Fruit fly (Drosophila melanogaster) whole organism, embryonic: ENCODE measurements around the gene Atg12.

Experiments
- BtbVII ChIP-seq: fragments of 200-800 bp; sonication (Bioruptor generic); optimal IDR thresholded peaks from 3 replicates; lab custom pipeline; 2017; ENCODE audit warnings: missing biosample characterization, mild to moderate bottlenecking, missing genetic modification characterization
- CG10274 ChIP-seq: fragments of 200-800 bp; sonication (Bioruptor generic); optimal IDR thresholded peaks from 3 replicates; lab custom pipeline; 2017; ENCODE audit warnings: missing biosample characterization, mild to moderate bottlenecking, missing genetic modification characterization
- CG10321 ChIP-seq: fragments of 200-800 bp; sonication (Bioruptor generic); IDR thresholded peaks from 2 replicates; pipeline ENCODE4 v1.3.6; 2022; ENCODE audit warnings: missing biosample characterization, missing genetic modification characterization
- CG10431 ChIP-seq: fragments of 200-800 bp; sonication (Bioruptor generic); optimal IDR thresholded peaks from 3 replicates; lab custom pipeline; 2018; ENCODE audit warnings: missing biosample characterization, mild to moderate bottlenecking, missing genetic modification characterization
- CG11247 ChIP-seq: fragments of 200-800 bp; sonication (Bioruptor generic); IDR thresholded peaks from 2 replicates; pipeline ENCODE4 v1.3.6; 2022; ENCODE audit warnings: missing biosample characterization, missing genetic modification characterization
- CG11695 ChIP-seq: fragments of 200-800 bp; sonication (Bioruptor generic); IDR thresholded peaks from 3 replicates; pipeline ENCODE4 v1.3.6; 2022; ENCODE audit warnings: missing biosample characterization, missing genetic modification characterization
- CG11696 ChIP-seq: fragments of 200-800 bp; sonication (Bioruptor generic); IDR thresholded peaks from 2 replicates; pipeline ENCODE4 v1.3.6; 2022; ENCODE audit warnings: missing biosample characterization, missing genetic modification characterization
- CG12769 ChIP-seq: fragments of 200-800 bp; sonication (Bioruptor generic); optimal IDR thresholded peaks from 2 replicates; lab custom pipeline; 2019; ENCODE audit warnings: missing biosample characterization, mild to moderate bottlenecking, missing genetic modification characterization, moderate library complexity
- CG13775 ChIP-seq: fragments of 200-800 bp; sonication (Bioruptor generic); optimal IDR thresholded peaks from 3 replicates; lab custom pipeline; 2017; ENCODE audit warnings: missing biosample characterization, mild to moderate bottlenecking, missing genetic modification characterization
- CG15601 ChIP-seq: fragments of 200-800 bp; sonication (Bioruptor generic); optimal IDR thresholded peaks from 3 replicates; lab custom pipeline; 2019; ENCODE audit warnings: missing biosample characterization, mild to moderate bottlenecking, missing genetic modification characterization, moderate library complexity
- CG17361 ChIP-seq: fragments of 200-800 bp; sonication (Bioruptor generic); IDR thresholded peaks from 3 replicates; pipeline ENCODE4 v1.3.6; 2022; ENCODE audit warnings: missing biosample characterization, missing genetic modification characterization
- CG1792 ChIP-seq: fragments of 200-800 bp; sonication (Bioruptor generic); optimal IDR thresholded peaks from 2 replicates; lab custom pipeline; 2016; ENCODE audit warnings: missing biosample characterization, missing genetic modification characterization
- CG18262 ChIP-seq: fragments of 200-800 bp; optimal IDR thresholded peaks from 3 replicates; lab custom pipeline; 2019; ENCODE audit warnings: missing biosample characterization, mild to moderate bottlenecking, missing genetic modification characterization, moderate library complexity
- CG30020 ChIP-seq: fragments of 200-800 bp; optimal IDR thresholded peaks from 2 replicates; lab custom pipeline; 2019; ENCODE audit warnings: missing biosample characterization, mild to moderate bottlenecking, missing genetic modification characterization, moderate library complexity
- CG30431 ChIP-seq: fragments of 200-800 bp; sonication (Bioruptor generic); optimal IDR thresholded peaks from 2 replicates; lab custom pipeline; 2017; ENCODE audit warnings: missing biosample characterization, missing genetic modification characterization
- CG31441 ChIP-seq: fragments of 200-800 bp; sonication (Bioruptor generic); IDR thresholded peaks from 2 replicates; pipeline ENCODE4 v1.3.6; 2022; ENCODE audit warnings: missing biosample characterization, missing genetic modification characterization
- CG32772 ChIP-seq: fragments of 200-800 bp; sonication (Bioruptor generic); IDR thresholded peaks from 2 replicates; pipeline ENCODE4 v1.3.6; 2022; ENCODE audit warnings: missing biosample characterization, missing genetic modification characterization
- CG34376 ChIP-seq: fragments of 200-800 bp; sonication (Bioruptor generic); optimal IDR thresholded peaks from 2 replicates; lab custom pipeline; 2018; ENCODE audit warnings: missing biosample characterization, mild to moderate bottlenecking, missing genetic modification characterization
- CG4404 ChIP-seq: fragments of 200-800 bp; sonication (Bioruptor generic); IDR thresholded peaks from 2 replicates; pipeline ENCODE4 v1.3.6; 2022; ENCODE audit warnings: missing biosample characterization, missing genetic modification characterization
- CG7987 ChIP-seq: fragments of 200-800 bp; sonication (Bioruptor generic); optimal IDR thresholded peaks from 2 replicates; lab custom pipeline; 2018; ENCODE audit warnings: missing biosample characterization, mild to moderate bottlenecking, missing genetic modification characterization, moderate library complexity
- CG8089 ChIP-seq: fragments of 200-800 bp; sonication (Bioruptor generic); optimal IDR thresholded peaks from 3 replicates; lab custom pipeline; 2016; ENCODE audit warnings: missing biosample characterization, missing genetic modification characterization
- D19B ChIP-seq: fragments of 200-800 bp; sonication (Bioruptor generic); optimal IDR thresholded peaks from 2 replicates; lab custom pipeline; 2017; ENCODE audit warnings: missing biosample characterization, mild to moderate bottlenecking, missing genetic modification characterization
- Fer2 ChIP-seq: fragments of 200-800 bp; sonication (Bioruptor generic); optimal IDR thresholded peaks from 2 replicates; lab custom pipeline; 2018; ENCODE audit warnings: missing biosample characterization, mild to moderate bottlenecking, missing genetic modification characterization, moderate library complexity
- MESR4 ChIP-seq: fragments of 200-800 bp; sonication (Bioruptor generic); optimal IDR thresholded peaks from 2 replicates; lab custom pipeline; 2018; ENCODE audit warnings: missing biosample characterization, mild to moderate bottlenecking, missing genetic modification characterization, moderate library complexity
- PHDP ChIP-seq: fragments of 200-800 bp; sonication (Bioruptor generic); optimal IDR thresholded peaks from 3 replicates; lab custom pipeline; 2018; ENCODE audit warnings: missing biosample characterization, mild to moderate bottlenecking, missing genetic modification characterization, moderate library complexity
- Rfx ChIP-seq: fragments of 200-800 bp; sonication (Bioruptor generic); IDR thresholded peaks from 2 replicates; pipeline ENCODE4 v1.3.6; 2022; ENCODE audit warnings: missing biosample characterization, missing genetic modification characterization
- Usf ChIP-seq: fragments of 200-800 bp; sonication (Bioruptor generic); optimal IDR thresholded peaks from 2 replicates; lab custom pipeline; 2017; ENCODE audit warnings: missing genotype, missing biosample characterization, missing genetic modification characterization
- ab ChIP-seq: fragments of 200-800 bp; sonication (Bioruptor generic); optimal IDR thresholded peaks from 2 replicates; lab custom pipeline; 2016; ENCODE audit warnings: missing biosample characterization, missing genetic modification characterization
- ara ChIP-seq: fragments of 200-800 bp; sonication (Bioruptor generic); IDR thresholded peaks from 2 replicates; pipeline ENCODE4 v1.3.6; 2022; ENCODE audit warnings: missing biosample characterization, missing genetic modification characterization
- ase ChIP-seq: fragments of 200-800 bp; sonication (Bioruptor generic); IDR thresholded peaks from 3 replicates; pipeline ENCODE4 v1.3.6; 2022; ENCODE audit warnings: missing biosample characterization, missing genetic modification characterization
- bowl ChIP-seq: fragments of 200-800 bp; sonication (Bioruptor generic); IDR thresholded peaks from 2 replicates; pipeline ENCODE4 v1.3.6; 2022; ENCODE audit warnings: missing biosample characterization, missing genetic modification characterization
- br ChIP-seq: fragments of >200 bp; optimal IDR thresholded peaks from 2 replicates; lab custom pipeline; 2017
- danr ChIP-seq: fragments of 200-800 bp; sonication (Bioruptor generic); IDR thresholded peaks from 2 replicates; pipeline ENCODE4 v1.3.6; 2022; ENCODE audit warnings: missing biosample characterization, missing genetic modification characterization
- dysf ChIP-seq: fragments of 200-800 bp; sonication (Bioruptor generic); IDR thresholded peaks from 3 replicates; pipeline ENCODE4 v1.3.6; 2022; ENCODE audit warnings: missing biosample characterization, missing genetic modification characterization
- fd3F ChIP-seq: fragments of 200-800 bp; sonication (Bioruptor generic); optimal IDR thresholded peaks from 2 replicates; lab custom pipeline; 2018; ENCODE audit warnings: missing biosample characterization, mild to moderate bottlenecking, missing genetic modification characterization, moderate library complexity
- gcm ChIP-seq: fragments of 200-800 bp; sonication (Bioruptor generic); optimal IDR thresholded peaks from 2 replicates; lab custom pipeline; 2019; ENCODE audit warnings: missing biosample characterization, mild to moderate bottlenecking, missing genetic modification characterization, moderate library complexity
- inv ChIP-seq: fragments of 200-800 bp; sonication (Bioruptor generic); IDR thresholded peaks from 2 replicates; pipeline ENCODE4 v1.3.6; 2022; ENCODE audit warnings: missing biosample characterization, missing genetic modification characterization; ENCODE audit not compliant: partially characterized antibody
- nom ChIP-seq: fragments of 200-800 bp; sonication (Bioruptor generic); optimal IDR thresholded peaks from 2 replicates; lab custom pipeline; 2017; ENCODE audit warnings: missing biosample characterization, missing genetic modification characterization, mild to moderate bottlenecking, moderate library complexity, missing genetic modification reagents
- org-1 ChIP-seq: fragments of 200-800 bp; sonication (Bioruptor generic); optimal IDR thresholded peaks from 2 replicates; lab custom pipeline; 2017; ENCODE audit warnings: missing biosample characterization, missing genetic modification characterization
- phol ChIP-seq: fragments of 200-800 bp; sonication (Bioruptor generic); optimal IDR thresholded peaks from 3 replicates; lab custom pipeline; 2018; ENCODE audit warnings: missing biosample characterization, mild to moderate bottlenecking, missing genetic modification characterization, moderate library complexity
- pita ChIP-seq: fragments of 200-800 bp; sonication (Bioruptor generic); optimal IDR thresholded peaks from 2 replicates; lab custom pipeline; 2017; ENCODE audit warnings: missing biosample characterization, mild to moderate bottlenecking, missing genetic modification characterization
- rib ChIP-seq: fragments of 200-800 bp; sonication (Bioruptor generic); IDR thresholded peaks from 2 replicates; pipeline ENCODE4 v1.3.6; 2022; ENCODE audit warnings: missing biosample characterization, missing genetic modification characterization
- sob ChIP-seq: fragments of 200-800 bp; sonication (Bioruptor generic); IDR thresholded peaks from 2 replicates; pipeline ENCODE4 v1.3.6; 2022; ENCODE audit warnings: missing biosample characterization, missing genetic modification characterization
- sqz ChIP-seq: fragments of 200-800 bp; sonication (Bioruptor generic); optimal IDR thresholded peaks from 3 replicates; lab custom pipeline; 2018; ENCODE audit warnings: missing biosample characterization, mild to moderate bottlenecking, missing genetic modification characterization
- usp ChIP-seq: fragments of >200 bp; optimal IDR thresholded peaks from 2 replicates; lab custom pipeline; 2017; ENCODE audit warnings: missing biosample characterization, missing genetic modification characterization
- zfh1 ChIP-seq: fragments of 200-800 bp; sonication (Bioruptor generic); IDR thresholded peaks from 3 replicates; pipeline ENCODE4 v1.3.6; 2022; ENCODE audit warnings: missing biosample characterization, missing genetic modification characterization

Atg12 gene

dm6 chr3L:12138113-12138899, 1.5 kb downstream of the Atg12 start, which contains the start of the genes ND-SGDH and RhoGAP68F (continued):
- peak; percentile 40 for TF ChIP-seq gcm (GFP tag; lab: Kevin White, UChicago)
- peak; percentile 45 for TF ChIP-seq CG8089 (GFP tag; lab: Kevin White, UChicago)
- peak; percentile 54 for TF ChIP-seq CG11247 (GFP tag; lab: Robert Waterston, UW)
- TF ChIP-seq CG12769: peak; percentile 30
- peak; percentile 79 for TF ChIP-seq Rfx (GFP tag; lab: Robert Waterston, UW)
- 0 out of 3 replicates have a peak, but pooled peaks have one; percentile 37 for TF ChIP-seq ase (GFP tag; lab: Robert Waterston, UW)
- TF ChIP-seq CG1792 (GFP tag; lab: Kevin White, UChicago): peak; percentile 17
- no peak for TF ChIP-seq br
- TF ChIP-seq zfh1 (GFP tag; lab: Robert Waterston, UW): peak; percentile 60; the same call in 2 of the 3 replicates
- peak; percentile 87 for TF ChIP-seq CG17361 (GFP tag; lab: Robert Waterston, UW)
- no peak for TF ChIP-seq bowl
- TF ChIP-seq fd3F: peak; percentile 71
- TF ChIP-seq inv (GFP tag; lab: Robert Waterston, UW): peak; percentile 97
- peak; percentile 80 for TF ChIP-seq dysf (GFP tag; lab: Robert Waterston, UW)
- peak; percentile 55 for TF ChIP-seq sqz (GFP tag; lab: Kevin White, UChicago)
- TF ChIP-seq CG34376: peak; percentile 49
- TF ChIP-seq CG4404 (GFP tag; lab: Robert Waterston, UW): peak; percentile 81
- TF ChIP-seq org-1 (GFP tag; lab: Kevin White, UChicago): no peak
- TF ChIP-seq nom (GFP tag; lab: Kevin White, UChicago): no peak
- peak; percentile 17; the same call in 1 of the 2 replicates for TF ChIP-seq danr (GFP tag; lab: Robert Waterston, UW)
- TF ChIP-seq MESR4 (GFP tag; lab: Kevin White, UChicago): peak; percentile 78
- peak; percentile 41 for TF ChIP-seq BtbVII (GFP tag; lab: Kevin White, UChicago)
- peak; percentile 77 for TF ChIP-seq CG30020 (tag; lab: Kevin White, UChicago)
- TF ChIP-seq pita (GFP tag; lab: Kevin White, UChicago): no peak
- peak; percentile 49 for TF ChIP-seq CG30431
- peak; percentile 76 for TF ChIP-seq CG18262 (tag; lab: Kevin White, UChicago)
- no peak for TF ChIP-seq usp (GFP tag; lab: Kevin White, UChicago)
- peak; percentile 74 for TF ChIP-seq CG15601
- peak; percentile 85 for TF ChIP-seq CG13775 (GFP tag; lab: Kevin White, UChicago)
- TF ChIP-seq rib (GFP tag; lab: Robert Waterston, UW): peak; percentile 54; the same call in 1 of the 2 replicates
- TF ChIP-seq CG11695 (GFP tag; lab: Robert Waterston, UW): peak; percentile 55; the same call in 2 of the 3 replicates
- TF ChIP-seq CG11696 (GFP tag; lab: Robert Waterston, UW): no peak
- no peak for TF ChIP-seq CG7987 (GFP tag; lab: Kevin White, UChicago)
- peak; percentile 36 for TF ChIP-seq CG10431
- no peak for TF ChIP-seq CG10321 (GFP tag; lab: Robert Waterston, UW)
- TF ChIP-seq CG31441: peak; percentile 82; the same call in 1 of the 2 replicates
- peak; percentile 69 for TF ChIP-seq Fer2 (tag; lab: Kevin White, UChicago)
- TF ChIP-seq phol: peak; percentile 83
- 0 out of 2 replicates have a peak, but pooled peaks have one; percentile 7 for TF ChIP-seq ara (GFP tag; lab: Robert Waterston, UW)
- no peak for TF ChIP-seq CG10274 (GFP tag; lab: Kevin White, UChicago)
- TF ChIP-seq PHDP (tag; lab: Kevin White, UChicago): peak; percentile 54
- TF ChIP-seq Usf: peak; percentile 52
- TF ChIP-seq sob (GFP tag; lab: Robert Waterston, UW): peak; percentile 79
- peak; percentile 59; the same call in 1 of the 2 replicates for TF ChIP-seq CG32772 (GFP tag; lab: Robert Waterston, UW)
- peak; percentile 15 for TF ChIP-seq D19B (GFP tag; lab: Kevin White, UChicago)
- no peak for TF ChIP-seq ab (GFP tag; lab: Kevin White, UChicago)
